Fruit fly (Drosophila melanogaster): ENCODE results near the gene CG15892.

Gene CG15892

dm6 chrX:6304203-6304602, 10.1 kb upstream of the CG15892 start (continued):
- TF ChIP-seq CG15336 (GFP tag; IDR thresholded peaks at IDR 0.05), result peak; percentile 57
- no peak for TF ChIP-seq dsx (GFP tag; optimal IDR thresholded peaks at IDR 0.05; ENCODE audit: poor library complexity, severe bottlenecking)
- no peak for TF ChIP-seq CG6163 (GFP tag; IDR thresholded peaks at IDR 0.05)
- TF ChIP-seq CG6276 (GFP tag; optimal IDR thresholded peaks at IDR 0.05), result no peak
- no peak for TF ChIP-seq CG11762 (GFP tag; optimal IDR thresholded peaks at IDR 0.05; ENCODE audit: insufficient read depth)
- no peak for TF ChIP-seq CG1621 (tag; optimal IDR thresholded peaks at IDR 0.05)
- TF ChIP-seq CG3032 (tag; optimal IDR thresholded peaks at IDR 0.05), result no peak
- no peak for TF ChIP-seq fd59A (GFP tag; optimal IDR thresholded peaks at IDR 0.05)
- TF ChIP-seq Sox102F (GFP tag; optimal IDR thresholded peaks at IDR 0.05), result no peak
- TF ChIP-seq Blimp-1 (GFP tag; optimal IDR thresholded peaks at IDR 0.05), result no peak

- TF ChIP-seq CG6808 (GFP tag; optimal IDR thresholded peaks at IDR 0.05) (no peak), CG6163 (GFP tag; IDR thresholded peaks at IDR 0.05) (peak; percentile 21; the same call in 1 of the 3 replicates)
Observed at dm6 chrX:6303675-6304074, 9.5 kb upstream of the CG15892 start, which contains the start of gene CG3823. CG3823 (plus strand) TSS chrX:6303975.

dm6 chrX:6303196-6303595, 9.1 kb upstream of the CG15892 start:
- TF ChIP-seq svp (GFP tag) (no peak), OdsH (GFP tag; optimal IDR thresholded peaks at IDR 0.05) (peak; percentile 5), cyc (GFP tag; optimal IDR thresholded peaks at IDR 0.05) (no peak), Eip93F (GFP tag; optimal IDR thresholded peaks at IDR 0.05) (no peak), CG9139 (GFP tag; optimal IDR thresholded peaks at IDR 0.05) (no peak), dac (GFP tag; optimal IDR thresholded peaks at IDR 0.05) (peak; percentile 52), Sox14 (GFP tag; optimal IDR thresholded peaks at IDR 0.05) (no peak), CG16779 (tag; optimal IDR thresholded peaks at IDR 0.05) (no peak), Gug (GFP tag; IDR thresholded peaks at IDR 0.05) (no peak), CG32006 (GFP tag; optimal IDR thresholded peaks at IDR 0.05) (peak; percentile 74), CG3032 (tag; optimal IDR thresholded peaks at IDR 0.05) (no peak), spab (GFP tag; optimal IDR thresholded peaks at IDR 0.05) (no peak), CG31627 (GFP tag; optimal IDR thresholded peaks at IDR 0.05) (no peak), Blimp-1 (GFP tag; optimal IDR thresholded peaks at IDR 0.05) (no peak), Lpt (GFP tag; optimal IDR thresholded peaks at IDR 0.05) (no peak), Hr4 (GFP tag; optimal IDR thresholded peaks at IDR 0.05) (peak; percentile 70), eg (GFP tag; IDR thresholded peaks at IDR 0.05) (0 out of 3 replicates have a peak, but pooled peaks have one; percentile 8), CG7368 (GFP tag; optimal IDR thresholded peaks at IDR 0.05) (no peak), esn (GFP tag; optimal IDR thresholded peaks at IDR 0.05) (no peak), salr (GFP tag; optimal IDR thresholded peaks at IDR 0.05) (no peak), CG11294 (GFP tag; IDR thresholded peaks at IDR 0.05) (no peak), Eip78C (GFP tag) (peak; percentile 15), CG6854 (GFP tag; optimal IDR thresholded peaks at IDR 0.05) (no peak), Eip75B (GFP tag; optimal IDR thresholded peaks at IDR 0.05) (no peak), CG10631 (GFP tag; optimal IDR thresholded peaks at IDR 0.05) (no peak), net (GFP tag; optimal IDR thresholded peaks at IDR 0.05) (no peak), lz (GFP tag; optimal IDR thresholded peaks at IDR 0.05) (no peak), achi (GFP tag; optimal IDR thresholded peaks at IDR 0.05) (no peak), pdm3 (GFP tag; optimal IDR thresholded peaks at IDR 0.05) (peak; percentile 39), Sox102F (GFP tag; optimal IDR thresholded peaks at IDR 0.05) (no peak), CG15336 (GFP tag; IDR thresholded peaks at IDR 0.05) (0 out of 2 replicates have a peak, but pooled peaks have one; percentile 20), ss (GFP tag; optimal IDR thresholded peaks at IDR 0.05) (no peak), CG11762 (GFP tag; optimal IDR thresholded peaks at IDR 0.05; ENCODE audit: insufficient read depth) (no peak), Smox (GFP tag; optimal IDR thresholded peaks at IDR 0.05) (no peak), Ets21C (GFP tag; optimal IDR thresholded peaks at IDR 0.05) (no peak), CG6163 (GFP tag; IDR thresholded peaks at IDR 0.05) (no peak), CG8119 (GFP tag; IDR thresholded peaks at IDR 0.05) (peak; percentile 61; the same call in 2 of the 3 replicates)
